Worm (Caenorhabditis elegans) whole organism, early embryonic: ENCODE measurements around the gene F09A5.2.
A peak's percentile ranks its signal among the peaks of the same experiment; 100 is the strongest.

Experiments
- B0310.2 ChIP-seq: sonication (generic microtip); optimal IDR thresholded peaks from 2 replicates; lab custom pipeline; 2016; ENCODE audit warnings: mild to moderate bottlenecking, missing genetic modification characterization, missing compliant biosample characterization
- F13C5.2 ChIP-seq: sonication (generic microtip); optimal IDR thresholded peaks from 2 replicates; lab custom pipeline; 2017; ENCODE audit warnings: mild to moderate bottlenecking, missing genetic modification characterization, inconsistent platforms, missing compliant biosample characterization
- aly-1 ChIP-seq: sonication (generic microtip); optimal IDR thresholded peaks from 2 replicates; lab custom pipeline; 2016; ENCODE audit warnings: missing genetic modification characterization, missing compliant biosample characterization
- ama-1 ChIP-seq: fragments of 150-350 bp; optimal IDR thresholded peaks from 2 replicates; lab custom pipeline; 2014
- ceh-13 ChIP-seq: fragments of 200-800 bp; sonication (Bioruptor generic); optimal IDR thresholded peaks from 2 replicates; lab custom pipeline; 2018; ENCODE audit warnings: mild to moderate bottlenecking, missing genetic modification characterization, missing compliant biosample characterization
- ceh-36 ChIP-seq: sonication (generic microtip); optimal IDR thresholded peaks from 2 replicates; lab custom pipeline; 2016; ENCODE audit warnings: missing genetic modification characterization, inconsistent platforms, missing compliant biosample characterization
- ets-7 ChIP-seq: sonication (generic microtip); optimal IDR thresholded peaks from 2 replicates; lab custom pipeline; 2016; ENCODE audit warnings: missing genotype, missing genetic modification characterization, missing compliant biosample characterization
- flt-1 ChIP-seq: fragments of 200-800 bp; sonication (Bioruptor generic); IDR thresholded peaks from 2 replicates; pipeline ENCODE4 v1.3.6; 2022; ENCODE audit warnings: missing genetic modification characterization, missing compliant biosample characterization
- hmbx-1 ChIP-seq: sonication (generic microtip); optimal IDR thresholded peaks from 2 replicates; lab custom pipeline; 2016; ENCODE audit warnings: mild to moderate bottlenecking, missing genetic modification characterization, missing compliant biosample characterization
- hmg-4 ChIP-seq: fragments of 200-800 bp; sonication (Bioruptor generic); optimal IDR thresholded peaks from 2 replicates; lab custom pipeline; 2018; ENCODE audit warnings: mild to moderate bottlenecking, missing genetic modification characterization, missing compliant biosample characterization
- hnd-1 ChIP-seq: sonication (generic microtip); optimal IDR thresholded peaks from 2 replicates; lab custom pipeline; 2016; ENCODE audit warnings: missing genetic modification characterization, missing compliant biosample characterization
- pes-1 ChIP-seq: fragments of 200-800 bp; sonication (Bioruptor generic); IDR thresholded peaks from 2 replicates; pipeline ENCODE4 v1.3.6; 2022; ENCODE audit warnings: missing genetic modification reagents, missing genetic modification characterization, missing compliant biosample characterization
- scrt-1 ChIP-seq: fragments of 200-800 bp; sonication (Bioruptor generic); IDR thresholded peaks from 2 replicates; pipeline ENCODE4 v1.3.6; 2022; ENCODE audit warnings: missing genetic modification characterization, missing compliant biosample characterization
- sea-1 ChIP-seq: fragments of 200-800 bp; sonication (Bioruptor generic); conservative IDR thresholded peaks from 2 replicates; pipeline ENCODE4 v1.3.6; 2022; ENCODE audit warnings: missing genetic modification characterization, missing compliant biosample characterization
- tbx-11 ChIP-seq: fragments of 200-800 bp; sonication (Bioruptor generic); IDR thresholded peaks from 2 replicates; pipeline ENCODE4 v1.3.6; 2022; ENCODE audit warnings: missing genetic modification characterization, missing compliant biosample characterization
- tbx-37 ChIP-seq: fragments of 200-800 bp; sonication (Bioruptor generic); conservative IDR thresholded peaks from 2 replicates; pipeline ENCODE4 v1.3.6; 2022; ENCODE audit warnings: missing genetic modification reagents, missing genetic modification characterization, missing compliant biosample characterization
- tra-4 ChIP-seq: sonication (generic microtip); optimal IDR thresholded peaks from 2 replicates; lab custom pipeline; 2017; ENCODE audit warnings: missing genetic modification characterization, missing compliant biosample characterization

Gene F09A5.2

ce11 chrX:13134807-13135206 lies at the start of gene F09A5.2:
TSS of gene F09A5.2 (plus strand) at chrX:13135107.
- TF ChIP-seq aly-1 (tag; lab: Kevin White, UChicago): no peak
- no peak for TF ChIP-seq flt-1 (GFP tag; lab: Robert Waterston, UW)
- TF ChIP-seq pes-1 (GFP tag; lab: Robert Waterston, UW): no peak
- TF ChIP-seq tra-4 (tag; lab: Kevin White, UChicago): no peak
- TF ChIP-seq tbx-11 (GFP tag; lab: Robert Waterston, UW): no peak

- no peak for TF ChIP-seq scrt-1 (GFP tag; lab: Robert Waterston, UW)
- TF ChIP-seq F13C5.2 (tag; lab: Kevin White, UChicago): no peak
- TF ChIP-seq ceh-13 (GFP tag; lab: Kevin White, UChicago): no peak
Observed at ce11 chrX:13088539-13088938, 46.4 kb upstream of the F09A5.2 start.

ce11 chrX:13090665-13091064 lies 44.2 kb upstream of the F09A5.2 start, which contains the start of gene R03G8.3:
TSS of gene R03G8.3 (plus strand) at chrX:13090965.
- no peak for TF ChIP-seq aly-1 (tag; lab: Kevin White, UChicago)
- TF ChIP-seq ama-1 (lab: Kevin White, UChicago): no peak
- no peak for TF ChIP-seq ceh-36 (tag; lab: Kevin White, UChicago)
- TF ChIP-seq pes-1 (GFP tag; lab: Robert Waterston, UW): no peak
- TF ChIP-seq scrt-1 (GFP tag; lab: Robert Waterston, UW): no peak
- TF ChIP-seq tbx-37: no peak
- no peak for TF ChIP-seq hnd-1 (tag; lab: Kevin White, UChicago)

- TF ChIP-seq ceh-13 (GFP tag; lab: Kevin White, UChicago) (no peak), hnd-1 (tag; lab: Kevin White, UChicago) (no peak), ets-7 (tag; lab: Kevin White, UChicago) (no peak), hmg-4 (GFP tag; lab: Kevin White, UChicago) (no peak), tbx-11 (GFP tag; lab: Robert Waterston, UW) (no peak), scrt-1 (GFP tag; lab: Robert Waterston, UW) (no peak), aly-1 (tag; lab: Kevin White, UChicago) (no peak), tra-4 (tag; lab: Kevin White, UChicago) (no peak), flt-1 (GFP tag; lab: Robert Waterston, UW) (no peak), hmbx-1 (tag; lab: Kevin White, UChicago) (no peak), sea-1 (GFP tag; lab: Robert Waterston, UW) (no peak), pes-1 (GFP tag; lab: Robert Waterston, UW) (no peak), F13C5.2 (tag; lab: Kevin White, UChicago) (no peak), ama-1 (lab: Kevin White, UChicago) (no peak), ceh-36 (tag; lab: Kevin White, UChicago) (no peak), B0310.2 (no peak), tbx-37 (no peak)
Observed at ce11 chrX:13091199-13091598, 43.7 kb upstream of the F09A5.2 start.

- TF ChIP-seq ets-7 (tag; lab: Kevin White, UChicago): no peak
- no peak for TF ChIP-seq ama-1 (lab: Kevin White, UChicago)
- TF ChIP-seq B0310.2: no peak
- TF ChIP-seq pes-1 (GFP tag; lab: Robert Waterston, UW): no peak
- no peak for TF ChIP-seq tbx-11 (GFP tag; lab: Robert Waterston, UW)
- no peak for TF ChIP-seq ceh-36 (tag; lab: Kevin White, UChicago)
- no peak for TF ChIP-seq hmbx-1 (tag; lab: Kevin White, UChicago)
- TF ChIP-seq ceh-13 (GFP tag; lab: Kevin White, UChicago): no peak
- TF ChIP-seq hmg-4 (GFP tag; lab: Kevin White, UChicago): no peak
- no peak for TF ChIP-seq aly-1 (tag; lab: Kevin White, UChicago)
Observed at ce11 chrX:13100410-13100809, 34.5 kb upstream of the F09A5.2 start, which contains the start of gene R03G8.6. TSS of gene R03G8.6 (minus strand) at chrX:13100510.

DNA sequence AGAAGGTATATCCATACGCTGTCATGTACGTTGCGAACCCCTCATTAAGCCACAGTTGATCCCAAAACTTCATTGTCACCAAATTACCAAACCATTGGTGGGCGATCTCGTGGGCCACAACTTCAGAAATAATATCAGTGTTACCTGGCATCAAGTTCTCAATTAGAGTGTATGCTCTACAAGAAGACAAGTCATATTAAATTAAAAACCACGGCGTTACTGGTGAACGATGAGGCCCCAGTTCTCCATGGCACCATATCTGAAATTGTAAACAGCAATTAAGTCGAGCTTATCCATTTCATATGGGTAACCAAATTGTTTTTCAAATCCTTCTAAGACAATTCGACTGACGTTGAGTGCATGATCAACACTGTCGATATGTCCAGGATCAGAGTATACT lies 32.1 kb upstream of the F09A5.2 start:
- TF ChIP-seq ets-7 (tag; lab: Kevin White, UChicago): no peak
- no peak for TF ChIP-seq hnd-1 (tag; lab: Kevin White, UChicago)
- no peak for TF ChIP-seq tbx-11 (GFP tag; lab: Robert Waterston, UW)
- no peak for TF ChIP-seq pes-1 (GFP tag; lab: Robert Waterston, UW)

DNA sequence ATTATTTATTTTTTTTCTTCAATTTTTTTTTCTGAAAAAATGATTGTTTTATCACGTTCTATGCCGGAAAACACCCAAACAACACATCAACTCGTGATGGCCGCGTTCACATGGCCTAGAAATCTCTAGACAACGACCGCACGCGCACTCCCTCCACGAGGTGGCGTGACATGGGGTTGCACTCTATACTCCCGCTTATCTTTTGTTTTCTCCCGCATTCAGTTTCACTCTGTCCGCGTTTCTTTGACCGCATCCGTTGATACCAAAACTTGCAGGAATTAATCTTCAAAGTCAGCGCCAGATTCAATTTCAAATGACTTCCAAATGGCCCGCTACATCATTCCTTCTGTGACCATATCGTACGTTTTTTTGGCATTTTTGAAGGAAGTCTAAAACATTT lies 29.9 kb upstream of the F09A5.2 start, which contains the start of gene F17H10.1:
F17H10.1 (plus strand) TSS at position 276 of the 400 bp plus-strand sequence.
- TF ChIP-seq hmbx-1 (tag; lab: Kevin White, UChicago) (no peak), hmg-4 (GFP tag; lab: Kevin White, UChicago) (peak; percentile 20), F13C5.2 (tag; lab: Kevin White, UChicago) (peak; percentile 18), tbx-37 (peak; percentile 42; the same call in 1 of the 2 replicates)

- TF ChIP-seq ets-7 (tag; lab: Kevin White, UChicago) (no peak), scrt-1 (GFP tag; lab: Robert Waterston, UW) (no peak), pes-1 (GFP tag; lab: Robert Waterston, UW) (no peak), tbx-37 (no peak), aly-1 (tag; lab: Kevin White, UChicago) (no peak), hmg-4 (GFP tag; lab: Kevin White, UChicago) (no peak), B0310.2 (no peak), hmbx-1 (tag; lab: Kevin White, UChicago) (no peak), tra-4 (tag; lab: Kevin White, UChicago) (no peak), sea-1 (GFP tag; lab: Robert Waterston, UW) (no peak), hnd-1 (tag; lab: Kevin White, UChicago) (no peak), ceh-13 (GFP tag; lab: Kevin White, UChicago) (no peak)
Observed at ce11 chrX:13106177-13106761, 28.6 kb upstream of the F09A5.2 start.
